Worm (Caenorhabditis elegans) whole organism, late embryonic: ENCODE results near the gene C16C8.25.

Experiments
- K02D7.2 ChIP-seq: sonication (generic microtip); optimal IDR thresholded peaks from 2 replicates; lab custom pipeline; 2017; ENCODE audit warnings: mild to moderate bottlenecking, missing genetic modification characterization, missing compliant biosample characterization
- ahr-1 ChIP-seq: sonication (generic microtip); optimal IDR thresholded peaks from 2 replicates; lab custom pipeline; 2016; ENCODE audit warnings: missing genetic modification characterization, missing compliant biosample characterization
- dmd-4 ChIP-seq: sonication (generic microtip); optimal IDR thresholded peaks from 2 replicates; lab custom pipeline; 2016; ENCODE audit warnings: borderline replicate concordance, missing genetic modification characterization, missing compliant biosample characterization
- fkh-10 ChIP-seq: fragments of 150-350 bp; optimal IDR thresholded peaks from 2 replicates; lab custom pipeline; 2014; ENCODE audit warnings: missing biosample characterization, missing genetic modification reagents, missing genetic modification characterization
- hlh-30 ChIP-seq: sonication (generic microtip); optimal IDR thresholded peaks from 2 replicates; lab custom pipeline; 2017; ENCODE audit warnings: antibody characterized with exemption, missing genetic modification characterization, missing compliant biosample characterization; ENCODE audit not compliant: insufficient read depth
- nhr-11 ChIP-seq: fragments of 150-350 bp; optimal IDR thresholded peaks from 2 replicates; lab custom pipeline; 2014; ENCODE audit warnings: missing biosample characterization, missing genetic modification characterization
- nhr-232 ChIP-seq: sonication (generic microtip); optimal IDR thresholded peaks from 2 replicates; lab custom pipeline; 2016; ENCODE audit warnings: missing genetic modification characterization, missing compliant biosample characterization
- sox-4 ChIP-seq: sonication (generic microtip); optimal IDR thresholded peaks from 2 replicates; lab custom pipeline; 2017; ENCODE audit warnings: mild to moderate bottlenecking, missing genetic modification characterization, inconsistent platforms, missing compliant biosample characterization
- tbx-2 ChIP-seq: sonication (generic microtip); optimal IDR thresholded peaks from 2 replicates; lab custom pipeline; 2016; ENCODE audit warnings: missing genetic modification characterization, missing compliant biosample characterization
- tbx-7 ChIP-seq: sonication (generic microtip); optimal IDR thresholded peaks from 2 replicates; lab custom pipeline; 2016; ENCODE audit warnings: missing genotype, missing genetic modification characterization, missing compliant biosample characterization

- TF ChIP-seq tbx-2 (tag; lab: Kevin White, UChicago) (no peak), dmd-4 (tag; lab: Kevin White, UChicago) (no peak), fkh-10 (GFP tag; lab: Kevin White, UChicago) (no peak), K02D7.2 (tag; lab: Kevin White, UChicago) (no peak), nhr-232 (tag; lab: Kevin White, UChicago) (no peak), sox-4 (no peak), tbx-7 (tag; lab: Kevin White, UChicago) (no peak), nhr-11 (no peak), hlh-30 (tag; lab: Kevin White, UChicago) (no peak), ahr-1 (tag; lab: Kevin White, UChicago) (no peak)
Observed at ce11 chrII:3458209-3458608, 9.2 kb downstream of the C16C8.25 start, which contains the start of the genes C16C8.26 and C16C8.19.
